Worm (Caenorhabditis elegans) whole organism, late embryonic: ENCODE measurements around the gene tbx-33.

Experiments used
- C08G9.2 ChIP-seq: sonication (generic microtip); optimal IDR thresholded peaks from 2 replicates; lab custom pipeline; 2016; ENCODE audit warnings: mild to moderate bottlenecking, missing genetic modification characterization, moderate library complexity, missing compliant biosample characterization
- C38D4.7 ChIP-seq: fragments of 200-800 bp; sonication (Bioruptor generic); optimal IDR thresholded peaks from 2 replicates; lab custom pipeline; 2018; ENCODE audit warnings: mild to moderate bottlenecking, missing genetic modification characterization, moderate library complexity, missing compliant biosample characterization
- K09A11.1 ChIP-seq: sonication (generic microtip); optimal IDR thresholded peaks from 2 replicates; lab custom pipeline; 2017; ENCODE audit warnings: antibody characterized with exemption, mild to moderate bottlenecking, missing genetic modification characterization, missing compliant biosample characterization; ENCODE audit not compliant: insufficient read depth
- Y22D7AL.16 ChIP-seq: sonication (generic microtip); optimal IDR thresholded peaks from 2 replicates; lab custom pipeline; 2016; ENCODE audit warnings: missing genetic modification characterization, missing compliant biosample characterization
- ahr-1 ChIP-seq: sonication (generic microtip); optimal IDR thresholded peaks from 2 replicates; lab custom pipeline; 2016; ENCODE audit warnings: missing genetic modification characterization, missing compliant biosample characterization
- ceh-2 ChIP-seq: sonication (generic microtip); optimal IDR thresholded peaks from 2 replicates; lab custom pipeline; 2016; ENCODE audit warnings: missing genotype, missing genetic modification characterization, missing compliant biosample characterization
- ceh-22 ChIP-seq: sonication (generic microtip); optimal IDR thresholded peaks from 2 replicates; lab custom pipeline; 2017; ENCODE audit warnings: missing biosample characterization, missing genetic modification characterization
- ceh-30 ChIP-seq: fragments of 150-350 bp; optimal IDR thresholded peaks from 2 replicates; lab custom pipeline; 2014; ENCODE audit warnings: missing biosample characterization, missing genetic modification characterization
- ceh-31 ChIP-seq: sonication (generic microtip); optimal IDR thresholded peaks from 2 replicates; lab custom pipeline; 2016; ENCODE audit warnings: missing genetic modification characterization, missing compliant biosample characterization
- ceh-34 ChIP-seq: sonication (generic microtip); optimal IDR thresholded peaks from 2 replicates; lab custom pipeline; 2016; ENCODE audit warnings: mild to moderate bottlenecking, missing genetic modification characterization, missing compliant biosample characterization
- ceh-45 ChIP-seq: fragments of 200-800 bp; sonication (Bioruptor generic); IDR thresholded peaks from 2 replicates; pipeline ENCODE4 v1.3.6; 2022; ENCODE audit warnings: missing genetic modification reagents, missing genetic modification characterization, missing compliant biosample characterization
- ceh-48 ChIP-seq: sonication (generic microtip); optimal IDR thresholded peaks from 2 replicates; lab custom pipeline; 2016; ENCODE audit warnings: missing genetic modification characterization, inconsistent platforms, missing compliant biosample characterization
- dve-1 ChIP-seq: sonication (generic microtip); optimal IDR thresholded peaks from 2 replicates; lab custom pipeline; 2017; ENCODE audit warnings: antibody characterized with exemption, mild to moderate bottlenecking, missing genetic modification characterization, missing compliant biosample characterization
- elt-2 ChIP-seq: sonication (generic microtip); optimal IDR thresholded peaks from 2 replicates; lab custom pipeline; 2016; ENCODE audit warnings: missing genetic modification reagents, missing genetic modification characterization, missing compliant biosample characterization
- elt-4 ChIP-seq: sonication (generic microtip); optimal IDR thresholded peaks from 2 replicates; lab custom pipeline; 2016; ENCODE audit warnings: missing genetic modification characterization, missing compliant biosample characterization
- ets-4 ChIP-seq: sonication (generic microtip); optimal IDR thresholded peaks from 2 replicates; lab custom pipeline; 2016; ENCODE audit warnings: missing genetic modification characterization, missing compliant biosample characterization
- gmeb-2 ChIP-seq: sonication (generic microtip); optimal IDR thresholded peaks from 2 replicates; lab custom pipeline; 2016; ENCODE audit warnings: missing genetic modification characterization, inconsistent platforms, missing compliant biosample characterization
- hlh-15 ChIP-seq: sonication (generic microtip); optimal IDR thresholded peaks from 2 replicates; lab custom pipeline; 2016; ENCODE audit warnings: missing genetic modification characterization, missing compliant biosample characterization
- hlh-30 ChIP-seq: sonication (generic microtip); optimal IDR thresholded peaks from 2 replicates; lab custom pipeline; 2017; ENCODE audit warnings: antibody characterized with exemption, missing genetic modification characterization, missing compliant biosample characterization; ENCODE audit not compliant: insufficient read depth
- hlh-6 ChIP-seq: sonication (generic microtip); optimal IDR thresholded peaks from 2 replicates; lab custom pipeline; 2016; ENCODE audit warnings: missing genotype, missing genetic modification characterization, missing compliant biosample characterization
- lin-11 ChIP-seq: fragments of 200-800 bp; sonication (Bioruptor generic); optimal IDR thresholded peaks from 2 replicates; lab custom pipeline; 2018; ENCODE audit warnings: mild to moderate bottlenecking, missing genetic modification characterization, missing compliant biosample characterization
- madf-2 ChIP-seq: sonication (generic microtip); optimal IDR thresholded peaks from 2 replicates; lab custom pipeline; 2017; ENCODE audit warnings: missing genetic modification characterization, missing compliant biosample characterization
- odd-2 ChIP-seq: sonication (generic microtip); optimal IDR thresholded peaks from 2 replicates; lab custom pipeline; 2017; ENCODE audit warnings: antibody characterized with exemption, mild to moderate bottlenecking, missing genetic modification characterization, missing compliant biosample characterization
- pag-3 ChIP-seq: sonication (generic microtip); optimal IDR thresholded peaks from 2 replicates; lab custom pipeline; 2016; ENCODE audit warnings: missing compliant biosample characterization, missing genetic modification characterization, borderline replicate concordance
- pha-2 ChIP-seq: sonication (generic microtip); optimal IDR thresholded peaks from 2 replicates; lab custom pipeline; 2017; ENCODE audit warnings: mild to moderate bottlenecking, missing genetic modification characterization, missing compliant biosample characterization
- pha-4 ChIP-seq: fragments of 150-350 bp; optimal IDR thresholded peaks from 2 replicates; lab custom pipeline; 2018; ENCODE audit warnings: missing biosample characterization, missing genetic modification reagents, missing genetic modification characterization
- pqm-1 ChIP-seq: sonication (generic microtip); optimal IDR thresholded peaks from 2 replicates; lab custom pipeline; 2016; ENCODE audit warnings: missing genetic modification characterization, missing compliant biosample characterization
- tbx-2 ChIP-seq: sonication (generic microtip); optimal IDR thresholded peaks from 2 replicates; lab custom pipeline; 2016; ENCODE audit warnings: missing genetic modification characterization, missing compliant biosample characterization
- unc-42 ChIP-seq: sonication (generic microtip); optimal IDR thresholded peaks from 2 replicates; lab custom pipeline; 2016; ENCODE audit warnings: missing genotype, missing genetic modification characterization, missing compliant biosample characterization
- unc-55 ChIP-seq: sonication (generic microtip); optimal IDR thresholded peaks from 2 replicates; lab custom pipeline; 2017; ENCODE audit warnings: missing biosample characterization, missing genetic modification reagents, missing genetic modification characterization
- zip-5 ChIP-seq: sonication (generic microtip); optimal IDR thresholded peaks from 2 replicates; lab custom pipeline; 2016; ENCODE audit warnings: missing genetic modification characterization, missing compliant biosample characterization

Gene tbx-33

ce11 chrIII:11614874-11615273 is 21.8 kb downstream of the tbx-33 start:
- TF ChIP-seq hlh-30 (tag; lab: Kevin White, UChicago) = no peak
- no peak for TF ChIP-seq ahr-1 (tag; lab: Kevin White, UChicago)
- TF ChIP-seq hlh-15 (tag; lab: Kevin White, UChicago) = no peak
- TF ChIP-seq ceh-2 (tag; lab: Kevin White, UChicago) = no peak
- TF ChIP-seq elt-2 (tag; lab: Kevin White, UChicago) = no peak
- TF ChIP-seq Y22D7AL.16 (tag; lab: Kevin White, UChicago) = no peak
- TF ChIP-seq ceh-48 = peak; percentile 97
- TF ChIP-seq ceh-22 = no peak

ce11 chrIII:11614325-11614724 is 22.3 kb downstream of the tbx-33 start:
- peak; percentile 73 for TF ChIP-seq ceh-48

ce11 chrIII:11612371-11612770 is 24.3 kb downstream of the tbx-33 start, which contains the start of the genes Y66A7A.9 and Y66A7A.4:
Gene Y66A7A.9 (minus strand): TSS chrIII:11612471.
Gene Y66A7A.4 (plus strand): TSS chrIII:11612607.
- TF ChIP-seq C08G9.2 (tag; lab: Kevin White, UChicago) = no peak
- no peak for TF ChIP-seq pqm-1 (tag; lab: Kevin White, UChicago)
- no peak for TF ChIP-seq pha-2 (tag; lab: Kevin White, UChicago)
- TF ChIP-seq elt-4 (tag; lab: Kevin White, UChicago) = no peak
- TF ChIP-seq lin-11 (tag; lab: Kevin White, UChicago) = no peak
- TF ChIP-seq tbx-2 (tag; lab: Kevin White, UChicago) = no peak
- TF ChIP-seq ceh-30 (tag; lab: Kevin White, UChicago) = no peak
- TF ChIP-seq odd-2 (tag; lab: Kevin White, UChicago) = no peak

- TF ChIP-seq elt-4 (tag; lab: Kevin White, UChicago) (peak; percentile 73), C08G9.2 (tag; lab: Kevin White, UChicago) (no peak), hlh-30 (tag; lab: Kevin White, UChicago) (no peak)
Measured at ce11 chrIII:11611618-11612247, 24.9 kb downstream of the tbx-33 start.

- TF ChIP-seq ceh-30 (tag; lab: Kevin White, UChicago) (no peak), ceh-34 (tag; lab: Kevin White, UChicago) (no peak), ceh-2 (tag; lab: Kevin White, UChicago) (no peak), C08G9.2 (tag; lab: Kevin White, UChicago) (no peak), ets-4 (no peak), hlh-6 (no peak), ceh-45 (GFP tag; lab: Robert Waterston, UW) (no peak), zip-5 (tag; lab: Kevin White, UChicago) (no peak), odd-2 (tag; lab: Kevin White, UChicago) (no peak), gmeb-2 (tag; lab: Kevin White, UChicago) (no peak), dve-1 (no peak), pag-3 (tag; lab: Kevin White, UChicago) (no peak), unc-42 (tag; lab: Kevin White, UChicago) (no peak), pha-2 (tag; lab: Kevin White, UChicago) (no peak), ceh-22 (no peak)
Measured at ce11 chrIII:11609568-11609967, 27.1 kb downstream of the tbx-33 start, which contains the start of gene Y66D12A.30. Gene Y66D12A.30 (plus strand): TSS chrIII:11609868.

ce11 chrIII:11607870-11608269 is 28.8 kb downstream of the tbx-33 start, which contains the start of gene Y66D12A.1:
Gene Y66D12A.1 (plus strand): TSS chrIII:11608170.
- TF ChIP-seq Y22D7AL.16 (tag; lab: Kevin White, UChicago) (no peak), unc-55 (GFP tag; lab: Kevin White, UChicago) (no peak), pha-4 (tag; lab: Kevin White, UChicago) (no peak), ceh-2 (tag; lab: Kevin White, UChicago) (no peak), pha-2 (tag; lab: Kevin White, UChicago) (no peak), K09A11.1 (tag; lab: Kevin White, UChicago) (no peak), ceh-31 (tag; lab: Kevin White, UChicago) (no peak), madf-2 (tag; lab: Kevin White, UChicago) (no peak), C38D4.7 (GFP tag; lab: Kevin White, UChicago) (no peak), hlh-6 (no peak)
